Fruit fly (Drosophila melanogaster) whole organism, embryonic: ENCODE measurements around the gene CG11634.

Experiments
- Adf1 ChIP-seq: fragments of 200-800 bp; sonication (Bioruptor generic); IDR thresholded peaks from 2 replicates; pipeline ENCODE4 v1.3.6; 2022; ENCODE audit warnings: missing biosample characterization, missing genetic modification characterization
- Bteb2 ChIP-seq: fragments of 200-800 bp; sonication (Bioruptor generic); optimal IDR thresholded peaks from 2 replicates; lab custom pipeline; 2016; ENCODE audit warnings: missing biosample characterization, missing genetic modification characterization
- CG11247 ChIP-seq: fragments of 200-800 bp; sonication (Bioruptor generic); IDR thresholded peaks from 2 replicates; pipeline ENCODE4 v1.3.6; 2022; ENCODE audit warnings: missing biosample characterization, missing genetic modification characterization
- CG12942 ChIP-seq: fragments of 200-800 bp; sonication (Bioruptor generic); optimal IDR thresholded peaks from 3 replicates; lab custom pipeline; 2016; ENCODE audit warnings: missing biosample characterization, missing genetic modification characterization
- CG13775 ChIP-seq: fragments of 200-800 bp; sonication (Bioruptor generic); optimal IDR thresholded peaks from 3 replicates; lab custom pipeline; 2017; ENCODE audit warnings: missing biosample characterization, mild to moderate bottlenecking, missing genetic modification characterization
- CG15479 ChIP-seq: fragments of 200-800 bp; sonication (Bioruptor generic); optimal IDR thresholded peaks from 3 replicates; lab custom pipeline; 2019; ENCODE audit warnings: missing biosample characterization, mild to moderate bottlenecking, missing genetic modification characterization, moderate library complexity
- CG16815 ChIP-seq: fragments of 200-800 bp; sonication (Bioruptor generic); optimal IDR thresholded peaks from 3 replicates; lab custom pipeline; 2017; ENCODE audit warnings: missing biosample characterization, mild to moderate bottlenecking, missing genetic modification characterization
- CG18599 ChIP-seq: fragments of 200-800 bp; sonication (Bioruptor generic); optimal IDR thresholded peaks from 3 replicates; lab custom pipeline; 2017; ENCODE audit warnings: missing biosample characterization, missing genetic modification characterization, mild to moderate bottlenecking, moderate library complexity, missing genetic modification reagents
- CG2120 ChIP-seq: fragments of 200-800 bp; sonication (Bioruptor generic); optimal IDR thresholded peaks from 3 replicates; lab custom pipeline; 2016; ENCODE audit warnings: missing biosample characterization, missing genetic modification characterization
- CG2129 ChIP-seq: fragments of 200-800 bp; sonication (Bioruptor generic); IDR thresholded peaks from 2 replicates; pipeline ENCODE4 v1.3.6; 2022; ENCODE audit warnings: missing biosample characterization, missing genetic modification characterization; ENCODE audit not compliant: partially characterized antibody
- CG2712 ChIP-seq: fragments of 200-800 bp; optimal IDR thresholded peaks from 3 replicates; lab custom pipeline; 2019; ENCODE audit warnings: missing biosample characterization, mild to moderate bottlenecking, missing genetic modification characterization, moderate library complexity
- CG2889 ChIP-seq: fragments of 200-800 bp; sonication (Bioruptor generic); IDR thresholded peaks from 3 replicates; pipeline ENCODE4 v1.3.6; 2022; ENCODE audit warnings: missing biosample characterization, missing genetic modification characterization
- CG3065 ChIP-seq: fragments of 200-800 bp; sonication (Bioruptor generic); optimal IDR thresholded peaks from 2 replicates; lab custom pipeline; 2016; ENCODE audit warnings: missing biosample characterization, missing genetic modification characterization
- CG31388 ChIP-seq: fragments of 200-800 bp; sonication (Bioruptor generic); optimal IDR thresholded peaks from 2 replicates; lab custom pipeline; 2016; ENCODE audit warnings: missing biosample characterization, missing genetic modification characterization
- CG31441 ChIP-seq: fragments of 200-800 bp; sonication (Bioruptor generic); IDR thresholded peaks from 2 replicates; pipeline ENCODE4 v1.3.6; 2022; ENCODE audit warnings: missing biosample characterization, missing genetic modification characterization
- CG42726 ChIP-seq: fragments of 200-800 bp; sonication (Bioruptor generic); IDR thresholded peaks from 2 replicates; pipeline ENCODE4 v1.3.6; 2022; ENCODE audit warnings: missing biosample characterization, missing genetic modification characterization; ENCODE audit not compliant: partially characterized antibody
- CG43689 ChIP-seq: fragments of 200-800 bp; sonication (Bioruptor generic); IDR thresholded peaks from 2 replicates; pipeline ENCODE4 v1.3.6; 2022; ENCODE audit warnings: missing biosample characterization, missing genetic modification characterization
- CG6654 ChIP-seq: fragments of 200-800 bp; sonication (Bioruptor generic); optimal IDR thresholded peaks from 2 replicates; lab custom pipeline; 2017; ENCODE audit warnings: missing biosample characterization, mild to moderate bottlenecking, missing genetic modification characterization
- CG8290 ChIP-seq, 3 experiments: fragments of 200-800 bp; sonication (Bioruptor generic); optimal IDR thresholded peaks; 2 replicates each; lab custom pipeline; 2016 to 2019; ENCODE audit warnings: missing biosample characterization in 3 of 3, missing genetic modification characterization in 3 of 3, mild to moderate bottlenecking in 2 of 3, moderate library complexity in 1 of 3
- CG8924 ChIP-seq: fragments of 200-800 bp; optimal IDR thresholded peaks from 3 replicates; lab custom pipeline; 2019; ENCODE audit warnings: missing biosample characterization, mild to moderate bottlenecking, missing genetic modification characterization, moderate library complexity
- CG9932 ChIP-seq: fragments of 200-800 bp; sonication (Bioruptor generic); IDR thresholded peaks from 2 replicates; pipeline ENCODE4 v1.3.6; 2022; ENCODE audit warnings: missing biosample characterization, missing genetic modification characterization
- Dp ChIP-seq: fragments of 200-800 bp; sonication (Bioruptor generic); optimal IDR thresholded peaks from 2 replicates; lab custom pipeline; 2018; ENCODE audit warnings: missing biosample characterization, mild to moderate bottlenecking, missing genetic modification characterization, moderate library complexity
- H15 ChIP-seq: fragments of 200-800 bp; sonication (Bioruptor generic); IDR thresholded peaks from 3 replicates; pipeline ENCODE4 v1.3.6; 2022; ENCODE audit warnings: missing biosample characterization, missing genetic modification characterization
- Hmx ChIP-seq: fragments of 200-800 bp; sonication (Bioruptor generic); optimal IDR thresholded peaks from 2 replicates; lab custom pipeline; 2016; ENCODE audit warnings: missing biosample characterization, missing genetic modification characterization
- Hr78 ChIP-seq, 2 experiments: fragments of 200-800 bp in 1 of 2; fragments of >200 bp in 1 of 2; sonication (Bioruptor generic) in 1 of 2; optimal IDR thresholded peaks; 2 replicates each; lab custom pipeline; 2017 to 2019; ENCODE audit warnings: missing biosample characterization in 2 of 2, missing genetic modification characterization in 2 of 2, mild to moderate bottlenecking in 1 of 2, moderate library complexity in 1 of 2
- MBD-R2 ChIP-seq: fragments of 200-800 bp; sonication (Bioruptor generic); IDR thresholded peaks from 2 replicates; pipeline ENCODE4 v1.3.6; 2022; ENCODE audit warnings: missing biosample characterization, missing genetic modification characterization
- NC2α ChIP-seq: fragments of 200-800 bp; sonication (Bioruptor generic); optimal IDR thresholded peaks from 2 replicates; lab custom pipeline; 2016; ENCODE audit warnings: missing biosample characterization, missing genetic modification characterization
- PHDP ChIP-seq: fragments of 200-800 bp; sonication (Bioruptor generic); optimal IDR thresholded peaks from 3 replicates; lab custom pipeline; 2018; ENCODE audit warnings: missing biosample characterization, mild to moderate bottlenecking, missing genetic modification characterization, moderate library complexity
- Trl ChIP-seq, 3 experiments: fragments of >200 bp in 2 of 3; fragments of 200-800 bp in 1 of 3; sonication (Bioruptor generic) in 1 of 3; optimal IDR thresholded peaks; 2 replicates in 1 of 3; 3 replicates in 2 of 3; lab custom pipeline; 2016 to 2017; ENCODE audit warnings: missing biosample characterization in 1 of 3, missing genetic modification characterization in 1 of 3
- Vsx1 ChIP-seq: fragments of 200-800 bp; sonication (Bioruptor generic); optimal IDR thresholded peaks from 2 replicates; lab custom pipeline; 2017; ENCODE audit warnings: missing biosample characterization, mild to moderate bottlenecking, missing genetic modification characterization, missing genetic modification reagents
- ap ChIP-seq: fragments of 200-800 bp; sonication (Bioruptor generic); IDR thresholded peaks from 2 replicates; pipeline ENCODE4 v1.3.6; 2022; ENCODE audit warnings: missing biosample characterization, missing genetic modification characterization
- ato ChIP-seq: fragments of 200-800 bp; sonication (Bioruptor generic); IDR thresholded peaks from 2 replicates; pipeline ENCODE4 v1.3.6; 2022; ENCODE audit warnings: missing biosample characterization, missing genetic modification characterization; ENCODE audit not compliant: partially characterized antibody
- btn ChIP-seq: fragments of 200-800 bp; sonication (Bioruptor generic); optimal IDR thresholded peaks from 2 replicates; lab custom pipeline; 2016; ENCODE audit warnings: missing biosample characterization, missing genetic modification characterization
- danr ChIP-seq: fragments of 200-800 bp; sonication (Bioruptor generic); IDR thresholded peaks from 2 replicates; pipeline ENCODE4 v1.3.6; 2022; ENCODE audit warnings: missing biosample characterization, missing genetic modification characterization
- dati ChIP-seq: fragments of 200-800 bp; sonication (Bioruptor generic); IDR thresholded peaks from 2 replicates; pipeline ENCODE4 v1.3.6; 2022; ENCODE audit warnings: missing biosample characterization, missing genetic modification characterization
- disco-r ChIP-seq: fragments of 200-800 bp; sonication (Bioruptor generic); optimal IDR thresholded peaks from 2 replicates; lab custom pipeline; 2016; ENCODE audit warnings: missing biosample characterization, missing genetic modification characterization
- gce ChIP-seq: fragments of 200-800 bp; sonication (Bioruptor generic); IDR thresholded peaks from 3 replicates; pipeline ENCODE4 v1.3.6; 2022; ENCODE audit warnings: missing biosample characterization, missing genetic modification characterization
- gsb-n ChIP-seq: fragments of 200-800 bp; sonication (Bioruptor generic); optimal IDR thresholded peaks from 3 replicates; lab custom pipeline; 2018; ENCODE audit warnings: missing biosample characterization, mild to moderate bottlenecking, missing genetic modification characterization
- hbn ChIP-seq: fragments of 200-800 bp; sonication (Bioruptor generic); IDR thresholded peaks from 2 replicates; pipeline ENCODE4 v1.3.6; 2022; ENCODE audit warnings: missing biosample characterization, missing genetic modification characterization; ENCODE audit not compliant: partially characterized antibody
- kni ChIP-seq: fragments of 200-800 bp; sonication (Bioruptor generic); optimal IDR thresholded peaks from 3 replicates; lab custom pipeline; 2017; ENCODE audit warnings: mild to moderate bottlenecking, missing biosample characterization, missing genetic modification reagents, missing genetic modification characterization
- lab ChIP-seq: fragments of 200-800 bp; sonication (Bioruptor generic); optimal IDR thresholded peaks from 3 replicates; lab custom pipeline; 2017; ENCODE audit warnings: missing biosample characterization, missing genetic modification characterization, mild to moderate bottlenecking, moderate library complexity, missing genetic modification reagents
- lbe ChIP-seq: fragments of 200-800 bp; sonication (Bioruptor generic); optimal IDR thresholded peaks from 2 replicates; lab custom pipeline; 2016; ENCODE audit warnings: missing biosample characterization, mild to moderate bottlenecking, missing genetic modification characterization
- maf-S ChIP-seq: fragments of 200-800 bp; sonication (Bioruptor generic); optimal IDR thresholded peaks from 2 replicates; lab custom pipeline; 2016; ENCODE audit warnings: missing biosample characterization, missing genetic modification characterization
- schlank ChIP-seq: fragments of 200-800 bp; sonication (Bioruptor generic); optimal IDR thresholded peaks from 2 replicates; lab custom pipeline; 2018; ENCODE audit warnings: missing biosample characterization, mild to moderate bottlenecking, missing genetic modification characterization
- sens-2 ChIP-seq: fragments of 200-800 bp; sonication (Bioruptor generic); IDR thresholded peaks from 2 replicates; pipeline ENCODE4 v1.3.6; 2022; ENCODE audit warnings: missing biosample characterization, missing genetic modification characterization
- trh ChIP-seq: fragments of 200-800 bp; sonication (Bioruptor generic); optimal IDR thresholded peaks from 2 replicates; lab custom pipeline; 2016; ENCODE audit warnings: missing biosample characterization, missing genetic modification characterization
- twi ChIP-seq: fragments of 200-800 bp; optimal IDR thresholded peaks from 2 replicates; lab custom pipeline; 2019; ENCODE audit warnings: missing biosample characterization, mild to moderate bottlenecking, missing genetic modification characterization, moderate library complexity
- tx ChIP-seq: fragments of 200-800 bp; sonication (Bioruptor generic); optimal IDR thresholded peaks from 2 replicates; lab custom pipeline; 2016; ENCODE audit warnings: missing biosample characterization, missing genetic modification characterization
- z ChIP-seq: fragments of 200-800 bp; sonication (Bioruptor generic); IDR thresholded peaks from 3 replicates; pipeline ENCODE4 v1.3.6; 2022; ENCODE audit warnings: missing biosample characterization, missing genetic modification characterization

The CG11634 gene

DNA sequence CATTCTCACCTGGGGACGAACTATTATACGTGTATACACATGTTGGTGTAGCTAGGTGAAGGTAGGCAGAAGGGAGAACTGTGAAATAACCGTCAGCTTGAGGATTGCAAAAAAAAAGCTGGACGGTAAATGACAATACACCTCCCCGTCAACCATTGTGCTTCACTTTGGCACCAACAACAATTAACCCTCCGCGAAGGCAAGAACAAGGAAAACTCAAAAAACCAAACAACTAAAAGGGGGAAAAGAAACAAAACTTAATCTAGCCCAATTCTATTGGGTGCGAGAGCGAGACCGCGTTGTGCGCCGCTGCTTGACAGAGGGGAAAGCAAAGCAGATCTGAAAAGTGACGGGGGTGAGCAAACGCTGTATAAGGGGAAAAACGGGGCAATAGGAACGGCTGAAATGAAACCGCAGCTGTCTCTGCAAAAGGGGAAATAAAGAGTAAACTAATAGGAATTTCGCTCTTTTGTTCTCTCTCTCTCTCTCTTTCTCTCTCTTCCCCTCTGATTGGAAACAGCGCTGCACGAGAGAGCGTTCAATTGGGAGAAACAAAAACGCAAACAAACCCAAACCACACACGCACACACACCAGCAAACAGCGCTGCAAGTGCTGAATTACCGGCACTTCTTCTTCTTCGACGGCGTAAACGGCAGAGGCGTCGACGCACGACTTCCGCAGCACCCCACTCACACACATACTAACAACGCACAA, 16.9 kb upstream of the CG11634 start (continued):
- TF ChIP-seq CG15479 (GFP tag; lab: Kevin White, UChicago) (no peak), Hmx (GFP tag; lab: Kevin White, UChicago) (no peak), CG3065 (GFP tag; lab: Kevin White, UChicago) (no peak), Vsx1 (GFP tag; lab: Kevin White, UChicago) (no peak), disco-r (GFP tag; lab: Kevin White, UChicago) (no peak), gce (GFP tag; lab: Robert Waterston, UW) (peak; percentile 69; the same call in 1 of the 3 replicates), tx (GFP tag; lab: Kevin White, UChicago) (no peak), Adf1 (GFP tag; lab: Robert Waterston, UW) (peak; percentile 93), NC2α (GFP tag; lab: Kevin White, UChicago) (no peak), kni (GFP tag; lab: Kevin White, UChicago) (peak; percentile 27), hbn (peak; percentile 63), CG31441 (GFP tag; lab: Robert Waterston, UW) (no peak), danr (no peak), btn (GFP tag; lab: Kevin White, UChicago) (no peak), twi (tag; lab: Kevin White, UChicago) (peak; percentile 29), CG2889 (GFP tag; lab: Robert Waterston, UW) (no peak), lab (no peak), gsb-n (tag; lab: Kevin White, UChicago) (peak; percentile 43), CG42726 (GFP tag; lab: Robert Waterston, UW) (no peak), Hr78 (GFP tag; optimal IDR thresholded peaks at IDR 0.05; lab: Kevin White, UChicago) (no peak), dati (GFP tag; lab: Robert Waterston, UW) (no peak), lbe (GFP tag; lab: Kevin White, UChicago) (no peak), CG13775 (GFP tag; lab: Kevin White, UChicago) (no peak), Trl (optimal IDR thresholded peaks at IDR 0.05; lab: Kevin White, UChicago) (peak; percentile 99 to 100), Trl (GFP tag; optimal IDR thresholded peaks at IDR 0.05; lab: Kevin White, UChicago) (peak; percentile 65), ato (GFP tag; lab: Robert Waterston, UW) (no peak), CG18599 (GFP tag; lab: Kevin White, UChicago) (no peak), CG12942 (no peak), sens-2 (GFP tag; lab: Robert Waterston, UW) (no peak), Bteb2 (no peak), z (GFP tag; lab: Robert Waterston, UW) (peak; percentile 93), Dp (no peak), CG43689 (GFP tag; lab: Robert Waterston, UW) (no peak), MBD-R2 (GFP tag; lab: Robert Waterston, UW) (no peak), CG9932 (GFP tag; lab: Robert Waterston, UW) (no peak), CG11247 (GFP tag; lab: Robert Waterston, UW) (no peak), CG16815 (GFP tag; lab: Kevin White, UChicago) (no peak), ap (GFP tag; lab: Robert Waterston, UW) (no peak), CG2712 (tag; lab: Kevin White, UChicago) (no peak), PHDP (tag; lab: Kevin White, UChicago) (no peak), CG2120 (no peak), CG31388 (GFP tag; lab: Kevin White, UChicago) (no peak), CG6654 (no peak), schlank (tag; lab: Kevin White, UChicago) (no peak), CG8924 (tag; lab: Kevin White, UChicago) (peak; percentile 18), trh (GFP tag; lab: Kevin White, UChicago) (no peak), CG8290 (GFP tag; optimal IDR thresholded peaks at IDR 0.05; lab: Kevin White, UChicago) (no peak), CG8290 (tag; optimal IDR thresholded peaks at IDR 0.05; lab: Kevin White, UChicago) (no peak), CG2129 (GFP tag; lab: Robert Waterston, UW) (no peak), maf-S (no peak), H15 (GFP tag; lab: Robert Waterston, UW) (no peak)
